Worm (Caenorhabditis elegans) whole organism, midembryonic: ENCODE results near the gene end-3.

Experiments used
- cog-1 ChIP-seq: sonication (generic microtip); optimal IDR thresholded peaks from 2 replicates; lab custom pipeline; 2016; ENCODE audit warnings: missing genetic modification characterization, missing compliant biosample characterization
- ref-1 ChIP-seq: fragments of 200-800 bp; sonication (Bioruptor generic); conservative IDR thresholded peaks from 2 replicates; pipeline ENCODE4 v1.3.6; 2022; ENCODE audit warnings: missing genetic modification reagents, missing genetic modification characterization, missing compliant biosample characterization

DNA sequence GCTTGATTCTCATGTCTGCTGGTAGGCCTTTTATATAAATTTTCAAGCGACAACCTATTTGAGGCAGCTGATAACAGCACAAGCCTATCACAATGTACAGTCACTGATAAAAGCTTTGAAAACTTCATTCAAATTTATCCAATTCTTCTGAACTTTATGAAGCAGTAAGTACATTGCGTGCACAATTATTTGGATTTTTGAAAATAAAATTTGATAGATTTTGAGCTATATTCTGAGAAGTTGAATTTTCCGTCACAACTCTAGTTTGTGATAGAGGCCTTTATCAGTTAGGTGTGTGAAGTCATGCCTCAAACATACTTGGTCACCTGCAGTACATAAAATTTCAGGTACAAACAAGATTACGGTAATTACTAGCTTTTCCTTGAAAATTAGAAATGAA lies 4.1 kb downstream of the end-3 start, which contains the start of the genes mtl-2 and T08G5.1:
- TF ChIP-seq ref-1 (GFP tag; lab: Robert Waterston, UW) (no peak), cog-1 (no peak)
